Worm (Caenorhabditis elegans) whole organism, L4 larva: ENCODE results near the gene clec-256.
A peak's percentile ranks its signal among the peaks of the same experiment; 100 is the strongest.

Source experiments
- D1046.2 ChIP-seq: fragments of 200-800 bp; sonication (Bioruptor generic); IDR thresholded peaks from 2 replicates; pipeline ENCODE4 v1.3.6; 2022; ENCODE audit warnings: missing genetic modification characterization, missing compliant biosample characterization
- T26A8.4 ChIP-seq: fragments of 200-800 bp; sonication (Bioruptor generic); IDR thresholded peaks from 2 replicates; pipeline ENCODE4 v1.3.6; 2022; ENCODE audit warnings: missing genetic modification characterization, missing compliant biosample characterization
- Y48G9A.11 ChIP-seq: fragments of 200-800 bp; sonication (Bioruptor generic); IDR thresholded peaks from 2 replicates; pipeline ENCODE4 v1.3.6; 2022; ENCODE audit warnings: missing genetic modification reagents, missing genetic modification characterization, missing compliant biosample characterization
- Y75B8A.6 ChIP-seq: fragments of 200-800 bp; sonication (Bioruptor generic); IDR thresholded peaks from 2 replicates; pipeline ENCODE4 v1.3.6; 2022; ENCODE audit warnings: missing genetic modification reagents, missing genetic modification characterization, missing compliant biosample characterization
- ZK337.2 ChIP-seq: fragments of 200-800 bp; sonication (Bioruptor generic); IDR thresholded peaks from 2 replicates; pipeline ENCODE4 v1.3.6; 2022; ENCODE audit warnings: missing genetic modification reagents, missing genetic modification characterization, missing compliant biosample characterization
- ZK546.5 ChIP-seq, 2 experiments: sonication (generic microtip); optimal IDR thresholded peaks; 2 replicates each; lab custom pipeline; 2017; ENCODE audit warnings: missing biosample characterization in 2 of 2, missing genetic modification characterization in 2 of 2
- aha-1 ChIP-seq: fragments of 150-350 bp; peaks from one replicate; lab custom pipeline; 2014; ENCODE audit warnings: missing biosample characterization, missing genetic modification characterization
- attf-4 ChIP-seq: sonication (generic microtip); optimal IDR thresholded peaks from 3 replicates; lab custom pipeline; 2017; ENCODE audit warnings: missing biosample characterization, missing genetic modification characterization
- ces-1 ChIP-seq: fragments of 150-350 bp; sonication (generic microtip); optimal IDR thresholded peaks from 4 replicates; lab custom pipeline; 2014; ENCODE audit warnings: missing biosample characterization, missing genetic modification reagents, missing genetic modification characterization
- daf-16 ChIP-seq, 3 experiments: sonication (generic microtip); optimal IDR thresholded peaks; 2 replicates each; lab custom pipeline; 2016 to 2017; ENCODE audit warnings: missing genetic modification characterization in 3 of 3, missing genetic modification reagents in 3 of 3, mild to moderate bottlenecking in 2 of 3, missing compliant biosample characterization in 2 of 3, missing biosample characterization in 1 of 3, moderate library complexity in 1 of 3
- dmd-9 ChIP-seq: fragments of 200-800 bp; sonication (Bioruptor generic); IDR thresholded peaks from 2 replicates; pipeline ENCODE4 v1.3.6; 2022; ENCODE audit warnings: missing genetic modification reagents, missing genetic modification characterization, missing compliant biosample characterization
- duxl-1 ChIP-seq: sonication (generic microtip); optimal IDR thresholded peaks from 2 replicates; lab custom pipeline; 2016; ENCODE audit warnings: mild to moderate bottlenecking, missing genetic modification characterization, moderate library complexity, missing compliant biosample characterization; ENCODE audit not compliant: poor library complexity
- egl-27 ChIP-seq: sonication (generic microtip); optimal IDR thresholded peaks from 3 replicates; lab custom pipeline; 2017; ENCODE audit warnings: missing biosample characterization, missing genetic modification reagents, missing genetic modification characterization
- fos-1 ChIP-seq: fragments of 150-350 bp; optimal IDR thresholded peaks from 2 replicates; lab custom pipeline; 2014; ENCODE audit warnings: missing biosample characterization, missing genetic modification characterization
- hlh-30 ChIP-seq: sonication (generic microtip); optimal IDR thresholded peaks from 2 replicates; lab custom pipeline; 2017; ENCODE audit warnings: antibody characterized with exemption, mild to moderate bottlenecking, missing genetic modification characterization, missing compliant biosample characterization; ENCODE audit not compliant: insufficient read depth
- hmg-1.1 ChIP-seq: fragments of 200-800 bp; sonication (Bioruptor generic); IDR thresholded peaks from 2 replicates; pipeline ENCODE4 v1.3.6; 2022; ENCODE audit warnings: missing genetic modification reagents, missing genetic modification characterization, missing compliant biosample characterization
- lin-29 ChIP-seq: fragments of 200-800 bp; sonication (Bioruptor generic); IDR thresholded peaks from 2 replicates; pipeline ENCODE4 v1.3.6; 2022; ENCODE audit warnings: missing genetic modification reagents, missing genetic modification characterization, missing compliant biosample characterization
- lin-38 ChIP-seq: fragments of 200-800 bp; sonication (Bioruptor generic); IDR thresholded peaks from 2 replicates; pipeline ENCODE4 v1.3.6; 2022; ENCODE audit warnings: missing genetic modification reagents, missing genetic modification characterization, missing compliant biosample characterization
- madf-5 ChIP-seq, 2 experiments: fragments of 200-800 bp; sonication (Bioruptor generic); IDR thresholded peaks; 2 replicates each; pipeline ENCODE4 v1.3.6; 2022; ENCODE audit warnings: missing compliant biosample characterization in 2 of 2, missing genetic modification characterization in 2 of 2
- mxl-3 ChIP-seq: fragments of 200-800 bp; sonication (Bioruptor generic); optimal IDR thresholded peaks from 2 replicates; lab custom pipeline; 2018; ENCODE audit warnings: mild to moderate bottlenecking, missing genetic modification characterization, missing compliant biosample characterization
- nhr-11 ChIP-seq: fragments of 150-350 bp; optimal IDR thresholded peaks from 2 replicates; lab custom pipeline; 2014; ENCODE audit warnings: missing biosample characterization, missing genetic modification characterization
- nhr-25 ChIP-seq: sonication (generic microtip); optimal IDR thresholded peaks from 2 replicates; lab custom pipeline; 2017; ENCODE audit warnings: missing genetic modification characterization, mild to moderate bottlenecking, missing compliant biosample characterization, antibody characterized with exemption, moderate library complexity, borderline replicate concordance; ENCODE audit not compliant: insufficient read depth
- nhr-28 ChIP-seq: fragments of 150-350 bp; optimal IDR thresholded peaks from 2 replicates; lab custom pipeline; 2014; ENCODE audit warnings: missing biosample characterization, missing genetic modification characterization
- nhr-48 ChIP-seq: sonication (generic microtip); optimal IDR thresholded peaks from 2 replicates; lab custom pipeline; 2016; ENCODE audit warnings: mild to moderate bottlenecking, missing genetic modification characterization, missing compliant biosample characterization
- nhr-76 ChIP-seq: fragments of 150-350 bp; optimal IDR thresholded peaks from 2 replicates; lab custom pipeline; 2014; ENCODE audit warnings: missing biosample characterization, missing genetic modification characterization
- nhr-77 ChIP-seq: fragments of 150-350 bp; optimal IDR thresholded peaks from 2 replicates; lab custom pipeline; 2014; ENCODE audit warnings: missing biosample characterization, missing genetic modification characterization
- pha-4 ChIP-seq, 2 experiments: fragments of 150-350 bp in 1 of 2; fragments of 200-800 bp in 1 of 2; sonication (Bioruptor generic) in 1 of 2; IDR thresholded peaks in 1 of 2; optimal IDR thresholded peaks in 1 of 2; 2 replicates each; pipeline versions ENCODE4 v1.3.6 to Lab custom; 2014 to 2022; ENCODE audit warnings: missing genetic modification characterization in 2 of 2, missing genetic modification reagents in 2 of 2, missing biosample characterization in 1 of 2, missing compliant biosample characterization in 1 of 2
- php-3 ChIP-seq: fragments of 200-800 bp; sonication (Bioruptor generic); IDR thresholded peaks from 2 replicates; pipeline ENCODE4 v1.3.6; 2022; ENCODE audit warnings: missing genetic modification reagents, missing genetic modification characterization, missing compliant biosample characterization
- pqm-1 ChIP-seq: sonication (generic microtip); optimal IDR thresholded peaks from 2 replicates; lab custom pipeline; 2017; ENCODE audit warnings: missing biosample characterization, missing genetic modification characterization
- set-16 ChIP-seq: fragments of 200-800 bp; sonication (Bioruptor generic); IDR thresholded peaks from 2 replicates; pipeline ENCODE4 v1.3.6; 2022; ENCODE audit warnings: missing genetic modification reagents, missing genetic modification characterization, missing compliant biosample characterization
- tag-97 ChIP-seq: fragments of 200-800 bp; sonication (Bioruptor generic); IDR thresholded peaks from 2 replicates; pipeline ENCODE4 v1.3.6; 2022; ENCODE audit warnings: missing genetic modification characterization, missing compliant biosample characterization
- ztf-7 ChIP-seq: fragments of 150-350 bp; optimal IDR thresholded peaks from 2 replicates; lab custom pipeline; 2014; ENCODE audit warnings: missing biosample characterization, missing genetic modification characterization

The clec-256 gene

DNA sequence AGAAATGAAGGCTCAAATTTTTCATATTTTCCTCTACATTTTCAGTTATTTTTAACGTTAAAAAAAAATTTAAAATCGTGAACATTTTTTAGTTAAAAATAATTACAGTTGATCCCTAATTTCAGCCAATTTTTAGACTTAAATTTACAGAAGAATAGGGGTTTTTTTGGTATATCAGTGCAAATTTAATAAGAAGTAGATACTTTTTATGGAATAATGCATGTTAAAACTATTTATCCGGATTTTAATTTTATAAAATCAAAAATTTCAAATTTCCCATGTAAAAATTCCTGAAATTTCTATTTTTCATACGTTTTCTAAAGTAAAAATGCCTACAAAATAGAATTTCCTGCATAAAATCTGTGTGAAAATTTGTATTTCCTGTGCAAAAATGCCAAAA, 47.4 kb upstream of the clec-256 start:
- TF ChIP-seq aha-1 (tag; lab: Kevin White, UChicago) = peak; percentile 54
- peak in 1 of 2 experiments; percentile 4 for TF ChIP-seq ZK546.5 (tag; optimal IDR thresholded peaks at IDR 0.05; lab: Kevin White, UChicago)
- TF ChIP-seq lin-38 = no peak

DNA sequence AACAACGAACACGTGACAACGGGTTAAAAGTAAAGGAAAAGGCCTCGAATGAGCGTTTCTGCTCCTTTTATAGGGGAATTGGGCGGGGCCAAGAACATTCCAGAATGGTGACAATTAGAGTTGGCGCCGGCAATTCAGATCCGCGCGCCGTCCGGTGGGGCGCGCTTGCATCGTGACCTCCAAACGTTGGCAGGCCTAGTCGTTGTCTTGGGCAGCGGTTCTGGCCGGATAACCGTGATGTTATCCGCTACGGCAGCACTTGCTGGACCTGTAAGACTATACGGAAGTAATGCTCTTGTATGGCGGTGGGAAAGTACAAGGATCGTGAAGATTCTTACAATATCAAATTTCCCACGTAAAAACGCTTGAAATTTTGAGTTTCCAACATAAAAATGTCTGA, 46.7 kb upstream of the clec-256 start:
- TF ChIP-seq set-16 (GFP tag; lab: Robert Waterston, UW) = peak; percentile 45; the same call in 1 of the 2 replicates
- peak; percentile 90 for TF ChIP-seq D1046.2 (GFP tag; lab: Robert Waterston, UW)
- TF ChIP-seq dmd-9 = peak; percentile 68
- 0 out of 2 replicates have a peak, but pooled peaks have one; percentile 22 for TF ChIP-seq Y48G9A.11 (GFP tag; lab: Robert Waterston, UW)
- TF ChIP-seq, all 104 proteins: peak for 4; not testable (repeated sequence) for 100

DNA sequence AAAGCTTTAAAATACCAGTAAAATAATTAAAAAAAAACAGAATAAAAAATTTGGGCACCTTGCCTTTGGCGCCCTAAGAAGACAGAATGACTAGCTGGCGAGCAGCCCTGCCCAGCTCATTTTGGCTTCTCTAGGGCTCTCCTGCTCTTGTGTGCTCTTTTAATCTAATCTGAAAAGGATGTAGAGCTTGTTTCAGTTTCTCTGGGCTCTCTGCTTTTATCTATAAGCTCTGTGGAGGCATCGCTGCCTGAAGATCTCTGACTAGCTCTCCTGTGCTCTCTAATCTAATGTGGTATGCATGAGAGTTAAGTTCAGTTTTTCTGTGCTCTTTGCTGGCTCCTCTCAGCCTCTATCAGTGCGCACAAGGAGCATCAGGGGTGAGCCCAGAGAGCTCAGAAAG, 45.6 kb upstream of the clec-256 start:
- TF ChIP-seq madf-5 (GFP tag; IDR thresholded peaks at IDR 0.05; lab: Robert Waterston, UW) = no peak
- no peak for TF ChIP-seq daf-16 (GFP tag; optimal IDR thresholded peaks at IDR 0.05; lab: Kevin White, UChicago)
- no peak for TF ChIP-seq daf-16 (tag; optimal IDR thresholded peaks at IDR 0.05; lab: Kevin White, UChicago)
- no peak for TF ChIP-seq ztf-7 (tag; lab: Kevin White, UChicago)
- no peak for TF ChIP-seq nhr-11 (tag; lab: Kevin White, UChicago)
- TF ChIP-seq nhr-25 = no peak
- no peak for TF ChIP-seq T26A8.4 (GFP tag; lab: Robert Waterston, UW)
- no peak for TF ChIP-seq duxl-1 (tag; lab: Kevin White, UChicago)
- no peak for TF ChIP-seq attf-4 (tag; lab: Kevin White, UChicago)
- no peak for TF ChIP-seq tag-97 (GFP tag; lab: Robert Waterston, UW)
- TF ChIP-seq ZK337.2 (GFP tag; lab: Robert Waterston, UW) = no peak

DNA sequence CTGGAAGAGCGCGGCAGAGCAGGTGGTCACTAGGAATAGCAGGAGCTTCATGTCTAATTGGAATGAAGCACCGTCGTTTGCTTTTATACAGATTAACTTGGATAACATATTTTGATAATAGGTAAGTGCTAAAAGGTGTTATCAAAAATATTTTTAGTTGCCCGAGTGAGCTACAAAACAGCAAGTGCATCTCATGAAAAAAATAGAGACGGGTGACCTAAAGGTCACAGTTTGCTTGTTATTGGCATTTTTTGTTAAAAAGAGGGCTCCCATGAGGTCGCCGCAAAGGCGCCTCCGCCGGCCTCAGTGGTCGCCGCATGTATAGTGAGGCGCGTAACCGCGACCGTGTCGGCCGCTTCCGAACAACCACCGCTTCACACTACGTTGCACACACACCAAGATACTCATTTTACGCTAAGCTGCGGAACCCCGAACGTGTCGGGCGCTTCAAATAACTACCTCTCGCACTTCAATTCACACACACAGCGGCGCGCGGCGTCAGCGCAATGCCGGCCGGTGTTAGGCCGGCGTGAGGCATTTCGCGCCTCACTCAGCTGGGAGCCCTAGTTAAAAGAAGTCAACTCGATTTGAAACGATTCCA, 42.1 kb upstream of the clec-256 start, which contains the start of gene asp-19:
asp-19 (minus strand) TSS at position 51 of the 601 bp plus-strand sequence.
- TF ChIP-seq fos-1 = no peak
- peak; percentile 62 for TF ChIP-seq set-16 (GFP tag; lab: Robert Waterston, UW)

DNA sequence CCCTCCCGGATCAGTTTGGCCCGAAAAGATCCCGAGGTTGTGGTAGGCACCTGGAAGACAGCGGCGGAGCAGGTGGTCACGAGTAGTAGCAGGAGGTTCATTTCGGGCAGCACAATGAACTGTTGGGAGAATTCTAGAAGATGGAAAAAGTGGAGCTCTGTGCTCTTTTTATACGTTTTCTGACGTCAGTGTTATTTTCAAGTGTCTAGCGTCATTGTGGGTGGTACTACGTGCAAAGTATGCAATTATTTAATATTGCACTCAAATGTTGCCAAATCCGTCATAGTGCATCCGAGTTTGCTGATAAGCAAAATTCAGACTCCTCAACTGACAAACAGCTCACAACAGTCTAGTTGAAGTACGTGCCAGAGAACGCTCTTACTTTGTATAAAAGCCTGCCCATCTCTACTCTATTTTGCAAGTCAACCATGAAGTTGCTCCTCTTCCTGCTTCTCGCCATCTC, 39.9 kb upstream of the clec-256 start, which contains the start of the genes asp-18 and scl-19:
asp-18 (minus strand) TSS at position 101 of the 463 bp plus-strand sequence.
scl-19 (plus strand) TSS at position 413 of the 463 bp plus-strand sequence.
- no peak for TF ChIP-seq ces-1 (GFP tag; lab: Kevin White, UChicago)
- TF ChIP-seq nhr-28 (tag; lab: Kevin White, UChicago) = no peak
- no peak for TF ChIP-seq Y48G9A.11 (GFP tag; lab: Robert Waterston, UW)
- TF ChIP-seq nhr-76 (tag; lab: Kevin White, UChicago) = no peak
- TF ChIP-seq hmg-1.1 (GFP tag; lab: Robert Waterston, UW) = no peak

DNA sequence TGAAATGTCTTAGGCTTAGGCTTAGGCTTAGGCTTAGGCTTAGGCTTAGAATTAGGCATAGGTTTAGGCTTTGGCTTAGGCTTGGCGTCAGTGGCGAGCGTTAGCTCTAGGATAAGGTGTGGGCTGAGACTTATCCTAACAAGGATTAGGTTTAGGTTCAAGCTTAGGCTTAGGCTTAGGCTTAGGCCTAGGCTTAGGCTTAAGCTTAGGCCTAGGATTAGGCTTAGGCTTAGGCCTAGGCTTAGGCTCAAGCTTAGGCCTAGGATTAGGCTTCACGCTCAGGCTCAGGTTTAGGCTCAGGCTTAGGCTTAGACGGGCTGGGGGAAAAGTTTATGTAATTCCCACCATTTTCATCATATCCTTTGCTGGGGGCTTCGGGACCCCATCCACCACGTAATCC, 37.5 kb upstream of the clec-256 start:
- TF ChIP-seq set-16 (GFP tag; lab: Robert Waterston, UW) (no peak), php-3 (no peak), Y75B8A.6 (GFP tag; lab: Robert Waterston, UW) (no peak), mxl-3 (GFP tag; lab: Kevin White, UChicago) (no peak), egl-27 (tag; lab: Kevin White, UChicago) (no peak)

DNA sequence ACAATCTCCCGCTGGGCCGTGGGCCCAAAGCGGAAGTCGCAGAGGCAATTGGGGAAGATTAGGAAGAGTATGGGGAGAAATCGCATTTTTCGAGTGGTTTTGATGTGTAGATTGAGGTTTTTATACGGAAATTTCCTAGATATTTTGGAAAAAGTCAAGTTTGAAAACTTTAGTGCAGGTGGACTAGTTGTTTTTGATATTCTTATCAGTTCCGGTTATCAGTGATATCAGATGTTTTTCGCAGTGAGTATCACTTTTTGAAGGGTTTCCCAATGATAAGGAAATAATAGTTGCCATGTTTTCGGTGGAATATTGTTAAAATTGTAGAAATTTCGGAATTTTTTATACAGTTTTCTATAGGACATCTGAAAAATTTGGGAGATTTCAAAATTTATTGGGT, 37.1 kb upstream of the clec-256 start, which contains the start of gene scl-20:
scl-20 (minus strand) TSS at position 101 of the 400 bp plus-strand sequence.
- TF ChIP-seq hlh-30 (tag; lab: Kevin White, UChicago) = no peak
- TF ChIP-seq nhr-77 (tag; lab: Kevin White, UChicago) = no peak
- no peak for TF ChIP-seq madf-5 (GFP tag; IDR thresholded peaks at IDR 0.05; lab: Robert Waterston, UW)
- TF ChIP-seq pqm-1 (tag; lab: Kevin White, UChicago) = no peak
- no peak for TF ChIP-seq pha-4 (GFP tag; IDR thresholded peaks at IDR 0.05; lab: Robert Waterston, UW)
- TF ChIP-seq pha-4 (tag; optimal IDR thresholded peaks at IDR 0.05; lab: Kevin White, UChicago) = no peak
- no peak for TF ChIP-seq D1046.2 (GFP tag; lab: Robert Waterston, UW)
- TF ChIP-seq lin-29 (GFP tag; lab: Robert Waterston, UW) = no peak
- TF ChIP-seq daf-16 (GFP tag; optimal IDR thresholded peaks at IDR 0.05; lab: Kevin White, UChicago) = no peak
- TF ChIP-seq daf-16 (tag; optimal IDR thresholded peaks at IDR 0.05; lab: Kevin White, UChicago) = no peak
- no peak for TF ChIP-seq mxl-3 (GFP tag; lab: Kevin White, UChicago)
- TF ChIP-seq nhr-48 (tag; lab: Kevin White, UChicago) = no peak
- TF ChIP-seq, all 104 proteins: peak for 0
